Worm (Caenorhabditis elegans) whole organism, L4 larva: ENCODE measurements around the gene K12D12.4.
A peak's percentile ranks its signal among the peaks of the same experiment; 100 is the strongest.

ENCODE experiments used
- F10B5.3 ChIP-seq: sonication (generic microtip); optimal IDR thresholded peaks from 2 replicates; lab custom pipeline; 2016; ENCODE audit warnings: mild to moderate bottlenecking, missing genetic modification characterization, missing compliant biosample characterization
- F26F4.8 ChIP-seq: fragments of 200-800 bp; sonication (Bioruptor generic); conservative IDR thresholded peaks from 2 replicates; pipeline ENCODE4 v1.3.6; 2022; ENCODE audit warnings: missing genetic modification characterization, missing compliant biosample characterization
- F37D6.2 ChIP-seq: sonication (generic microtip); optimal IDR thresholded peaks from 2 replicates; lab custom pipeline; 2016; ENCODE audit warnings: mild to moderate bottlenecking, missing genetic modification characterization, missing compliant biosample characterization
- Y48G9A.11 ChIP-seq: fragments of 200-800 bp; sonication (Bioruptor generic); IDR thresholded peaks from 2 replicates; pipeline ENCODE4 v1.3.6; 2022; ENCODE audit warnings: missing genetic modification reagents, missing genetic modification characterization, missing compliant biosample characterization
- Y5F2A.4 ChIP-seq: fragments of 200-800 bp; sonication (Bioruptor generic); optimal IDR thresholded peaks from 2 replicates; lab custom pipeline; 2018; ENCODE audit warnings: mild to moderate bottlenecking, missing genetic modification characterization, missing compliant biosample characterization
- ZK546.5 ChIP-seq, 2 experiments: sonication (generic microtip); optimal IDR thresholded peaks; 2 replicates each; lab custom pipeline; 2017; ENCODE audit warnings: missing biosample characterization in 2 of 2, missing genetic modification characterization in 2 of 2
- aha-1 ChIP-seq: fragments of 150-350 bp; peaks from one replicate; lab custom pipeline; 2014; ENCODE audit warnings: missing biosample characterization, missing genetic modification characterization
- aly-2 ChIP-seq: sonication (generic microtip); optimal IDR thresholded peaks from 2 replicates; lab custom pipeline; 2018; ENCODE audit warnings: missing biosample characterization, missing genetic modification characterization
- arid-1 ChIP-seq: fragments of 200-800 bp; sonication (Bioruptor generic); conservative IDR thresholded peaks from 2 replicates; pipeline ENCODE4 v1.3.6; 2022; ENCODE audit warnings: missing genetic modification reagents, missing genetic modification characterization, missing compliant biosample characterization
- ceh-44 ChIP-seq: fragments of 200-800 bp; sonication (Bioruptor generic); IDR thresholded peaks from 2 replicates; pipeline ENCODE4 v1.3.6; 2022; ENCODE audit warnings: missing genetic modification reagents, missing genetic modification characterization, missing compliant biosample characterization
- ceh-82 ChIP-seq: sonication (generic microtip); optimal IDR thresholded peaks from 2 replicates; lab custom pipeline; 2017; ENCODE audit warnings: missing biosample characterization, missing genetic modification characterization
- daf-8 ChIP-seq: fragments of 200-800 bp; sonication (Bioruptor generic); IDR thresholded peaks from 2 replicates; pipeline ENCODE4 v1.3.6; 2022; ENCODE audit warnings: missing genetic modification characterization, missing compliant biosample characterization
- dmd-6 ChIP-seq: fragments of 200-800 bp; sonication (Bioruptor generic); IDR thresholded peaks from 2 replicates; pipeline ENCODE4 v1.3.6; 2022; ENCODE audit warnings: missing genetic modification reagents, missing genetic modification characterization, missing compliant biosample characterization
- duxl-1 ChIP-seq: sonication (generic microtip); optimal IDR thresholded peaks from 2 replicates; lab custom pipeline; 2016; ENCODE audit warnings: mild to moderate bottlenecking, missing genetic modification characterization, moderate library complexity, missing compliant biosample characterization; ENCODE audit not compliant: poor library complexity
- dve-1 ChIP-seq: sonication (generic microtip); optimal IDR thresholded peaks from 2 replicates; lab custom pipeline; 2017; ENCODE audit warnings: antibody characterized with exemption, mild to moderate bottlenecking, missing genetic modification characterization, missing compliant biosample characterization; ENCODE audit not compliant: insufficient read depth
- egl-27 ChIP-seq: sonication (generic microtip); optimal IDR thresholded peaks from 3 replicates; lab custom pipeline; 2017; ENCODE audit warnings: missing biosample characterization, missing genetic modification reagents, missing genetic modification characterization
- egl-43 ChIP-seq: fragments of 200-800 bp; sonication (Bioruptor generic); IDR thresholded peaks from 2 replicates; pipeline ENCODE4 v1.3.6; 2022; ENCODE audit warnings: missing genetic modification reagents, missing genetic modification characterization, missing compliant biosample characterization
- hif-1 ChIP-seq, 2 experiments: sonication (generic microtip); optimal IDR thresholded peaks; 2 replicates each; lab custom pipeline; 2016 to 2017; ENCODE audit warnings: missing compliant biosample characterization in 2 of 2, missing genetic modification characterization in 2 of 2, missing genetic modification reagents in 2 of 2, missing genotype in 2 of 2, mild to moderate bottlenecking in 1 of 2
- hlh-11 ChIP-seq: fragments of 200-800 bp; sonication (Bioruptor generic); optimal IDR thresholded peaks from 2 replicates; lab custom pipeline; 2018; ENCODE audit warnings: mild to moderate bottlenecking, missing genetic modification characterization, missing compliant biosample characterization
- hlh-30 ChIP-seq: sonication (generic microtip); optimal IDR thresholded peaks from 2 replicates; lab custom pipeline; 2017; ENCODE audit warnings: antibody characterized with exemption, mild to moderate bottlenecking, missing genetic modification characterization, missing compliant biosample characterization; ENCODE audit not compliant: insufficient read depth
- lin-29 ChIP-seq: fragments of 200-800 bp; sonication (Bioruptor generic); IDR thresholded peaks from 2 replicates; pipeline ENCODE4 v1.3.6; 2022; ENCODE audit warnings: missing genetic modification reagents, missing genetic modification characterization, missing compliant biosample characterization
- lin-39 ChIP-seq: fragments of 150-350 bp; optimal IDR thresholded peaks from 2 replicates; lab custom pipeline; 2014; ENCODE audit warnings: missing biosample characterization, missing genetic modification reagents, missing genetic modification characterization
- lir-3 ChIP-seq: sonication (generic microtip); optimal IDR thresholded peaks from 2 replicates; lab custom pipeline; 2016; ENCODE audit warnings: mild to moderate bottlenecking, missing genetic modification characterization, missing compliant biosample characterization
- madf-5 ChIP-seq, 2 experiments: fragments of 200-800 bp; sonication (Bioruptor generic); IDR thresholded peaks; 2 replicates each; pipeline ENCODE4 v1.3.6; 2022; ENCODE audit warnings: missing compliant biosample characterization in 2 of 2, missing genetic modification characterization in 2 of 2
- mdt-29 ChIP-seq: fragments of 200-800 bp; sonication (Bioruptor generic); IDR thresholded peaks from 2 replicates; pipeline ENCODE4 v1.3.6; 2022; ENCODE audit warnings: missing genetic modification reagents, missing genetic modification characterization, missing compliant biosample characterization
- mep-1 ChIP-seq: fragments of 150-350 bp; sonication (generic microtip); optimal IDR thresholded peaks from 3 replicates; lab custom pipeline; 2014; ENCODE audit warnings: missing biosample characterization, missing genetic modification characterization
- mxl-3 ChIP-seq: fragments of 200-800 bp; sonication (Bioruptor generic); optimal IDR thresholded peaks from 2 replicates; lab custom pipeline; 2018; ENCODE audit warnings: mild to moderate bottlenecking, missing genetic modification characterization, missing compliant biosample characterization
- nhr-28 ChIP-seq: fragments of 150-350 bp; optimal IDR thresholded peaks from 2 replicates; lab custom pipeline; 2014; ENCODE audit warnings: missing biosample characterization, missing genetic modification characterization
- nhr-6 ChIP-seq: fragments of 150-350 bp; optimal IDR thresholded peaks from 2 replicates; lab custom pipeline; 2014; ENCODE audit warnings: missing biosample characterization, missing genetic modification characterization
- set-16 ChIP-seq: fragments of 200-800 bp; sonication (Bioruptor generic); IDR thresholded peaks from 2 replicates; pipeline ENCODE4 v1.3.6; 2022; ENCODE audit warnings: missing genetic modification reagents, missing genetic modification characterization, missing compliant biosample characterization
- snpc-1.2 ChIP-seq: fragments of 200-800 bp; sonication (Bioruptor generic); IDR thresholded peaks from 2 replicates; pipeline ENCODE4 v1.3.6; 2022; ENCODE audit warnings: missing genetic modification reagents, missing genetic modification characterization, missing compliant biosample characterization
- zfp-3 ChIP-seq: fragments of 200-800 bp; sonication (Bioruptor generic); conservative IDR thresholded peaks from 2 replicates; pipeline ENCODE4 v1.3.6; 2022; ENCODE audit warnings: missing genetic modification reagents, missing genetic modification characterization, missing compliant biosample characterization
- ztf-11 ChIP-seq: fragments of 150-350 bp; optimal IDR thresholded peaks from 2 replicates; lab custom pipeline; 2014; ENCODE audit warnings: missing biosample characterization, missing genetic modification characterization
- ztf-7 ChIP-seq: fragments of 150-350 bp; optimal IDR thresholded peaks from 2 replicates; lab custom pipeline; 2014; ENCODE audit warnings: missing biosample characterization, missing genetic modification characterization

K12D12.4 gene

ce11 chrII:11901110-11901509 lies 35.6 kb upstream of the K12D12.4 start, which contains the start of gene vab-23:
TSS of gene vab-23 (minus strand) at chrII:11901210.
- TF ChIP-seq ceh-44 (GFP tag; lab: Robert Waterston, UW) (no peak), madf-5 (GFP tag; IDR thresholded peaks at IDR 0.05; lab: Robert Waterston, UW) (no peak), lin-29 (GFP tag; lab: Robert Waterston, UW) (no peak)

DNA sequence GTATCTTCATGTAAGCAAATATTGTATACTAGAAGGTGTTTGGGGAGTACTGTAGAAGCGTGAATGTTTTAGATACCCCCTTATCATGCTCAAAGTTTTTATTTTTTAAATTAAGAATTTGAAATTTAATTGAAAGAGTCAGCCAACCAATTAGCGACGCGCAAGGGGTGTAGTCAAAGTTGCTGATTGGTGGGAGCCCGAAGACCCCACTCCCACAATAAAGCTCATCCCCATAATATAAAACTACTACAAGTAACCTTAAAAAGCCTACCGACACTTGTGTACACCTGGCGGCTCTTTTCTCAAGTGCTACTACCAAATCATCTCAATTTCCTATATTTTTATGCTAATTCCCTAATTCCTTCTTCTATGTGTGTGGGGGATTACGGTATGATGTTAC lies 34.2 kb upstream of the K12D12.4 start:
- no peak for TF ChIP-seq lin-29 (GFP tag; lab: Robert Waterston, UW)
- TF ChIP-seq aha-1 (tag; lab: Kevin White, UChicago) = peak; percentile 89

DNA sequence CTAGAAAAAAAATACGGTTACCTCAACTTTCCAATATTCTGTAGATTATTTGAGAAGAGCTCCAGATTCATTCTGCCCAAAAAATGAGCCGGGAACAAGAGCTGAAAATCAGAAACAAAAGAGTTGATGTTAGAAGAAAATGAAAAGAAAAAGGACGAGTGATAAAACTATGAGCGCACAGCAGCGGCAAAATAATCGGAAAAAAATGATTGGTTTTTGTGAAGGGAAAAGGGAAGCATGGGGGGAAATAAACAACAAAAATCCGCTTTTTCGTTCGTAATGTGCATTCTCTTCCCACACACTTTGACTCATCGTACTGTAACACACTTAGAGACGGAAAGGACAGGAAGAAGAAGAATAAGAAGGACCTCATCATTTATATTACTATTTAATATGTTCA lies 27.8 kb upstream of the K12D12.4 start, which contains the start of gene ZK930.2:
ZK930.2 (minus strand) TSS at position 101 of the 400 bp plus-strand sequence.
- TF ChIP-seq daf-8 (GFP tag; lab: Robert Waterston, UW) (no peak), aly-2 (tag; lab: Kevin White, UChicago) (no peak), egl-27 (tag; lab: Kevin White, UChicago) (no peak), ZK546.5 (tag; optimal IDR thresholded peaks at IDR 0.05; lab: Kevin White, UChicago) (no peak), arid-1 (GFP tag; lab: Robert Waterston, UW) (no peak), lin-39 (tag; lab: Kevin White, UChicago) (no peak), F26F4.8 (GFP tag; lab: Robert Waterston, UW) (no peak), hif-1 (tag; optimal IDR thresholded peaks at IDR 0.05; lab: Kevin White, UChicago) (no peak), snpc-1.2 (GFP tag; lab: Robert Waterston, UW) (no peak)

- no peak for TF ChIP-seq zfp-3 (GFP tag; lab: Robert Waterston, UW)
- no peak for TF ChIP-seq nhr-6 (tag; lab: Kevin White, UChicago)
- TF ChIP-seq ztf-7 (tag; lab: Kevin White, UChicago) = no peak
- TF ChIP-seq dve-1 (tag; lab: Kevin White, UChicago) = no peak
- no peak for TF ChIP-seq duxl-1 (tag; lab: Kevin White, UChicago)
- TF ChIP-seq, all 104 proteins: peak for 0
These were observed 25.1 kb upstream of the K12D12.4 start for ce11 chrII:11890596-11890995.

DNA sequence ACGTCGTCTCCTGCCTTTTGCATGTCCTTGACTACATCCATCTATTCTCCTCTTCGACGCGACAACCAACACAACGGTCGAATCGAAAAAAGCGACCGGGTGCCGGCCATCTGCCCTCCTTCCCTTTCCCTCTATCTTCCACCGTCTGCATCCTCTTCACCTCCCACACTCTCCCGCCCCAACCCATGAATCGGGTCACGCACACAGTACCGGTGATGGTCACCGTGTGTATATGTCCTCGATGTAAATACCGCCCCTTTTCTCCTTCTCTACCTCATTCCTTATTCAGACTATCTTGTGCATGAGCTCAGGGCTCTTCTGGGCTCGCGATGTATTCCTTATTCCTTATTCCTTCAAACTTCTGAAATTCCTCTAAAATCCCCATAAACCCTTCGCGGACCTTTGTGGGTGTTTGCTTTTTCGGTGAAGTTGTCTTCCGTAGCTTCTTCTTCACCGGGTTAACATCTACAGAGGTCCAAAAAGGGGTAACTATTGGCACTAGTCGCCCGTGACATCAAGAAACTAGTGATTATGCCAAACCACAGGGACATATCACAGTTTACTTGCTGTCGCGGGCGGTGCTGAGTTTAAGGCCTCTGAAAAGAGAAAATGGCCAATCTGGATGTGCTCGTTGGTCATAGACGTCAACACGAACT lies 24.0 kb upstream of the K12D12.4 start:
- no peak for TF ChIP-seq Y5F2A.4 (GFP tag; lab: Kevin White, UChicago)
- TF ChIP-seq ztf-11 (tag; lab: Kevin White, UChicago) = no peak
- no peak for TF ChIP-seq aha-1 (tag; lab: Kevin White, UChicago)
- no peak for TF ChIP-seq egl-43 (GFP tag; lab: Robert Waterston, UW)
- peak; percentile 71 for TF ChIP-seq mxl-3 (GFP tag; lab: Kevin White, UChicago)
- TF ChIP-seq F10B5.3 (tag; lab: Kevin White, UChicago) = peak; percentile 28
- TF ChIP-seq dmd-6 (GFP tag; lab: Robert Waterston, UW) = no peak
- TF ChIP-seq set-16 (GFP tag; lab: Robert Waterston, UW) = 0 out of 2 replicates have a peak, but pooled peaks have one; percentile 37
- TF ChIP-seq mep-1 (tag; lab: Kevin White, UChicago) = peak; percentile 52
- TF ChIP-seq hlh-30 (tag; lab: Kevin White, UChicago) = peak; percentile 72
- TF ChIP-seq ztf-7 (tag; lab: Kevin White, UChicago) = no peak
- TF ChIP-seq nhr-28 (tag; lab: Kevin White, UChicago) = peak; percentile 39
- TF ChIP-seq hlh-11 (tag; lab: Kevin White, UChicago) = peak; percentile 3

ce11 chrII:11888150-11888549 lies 22.6 kb upstream of the K12D12.4 start:
- no peak for TF ChIP-seq lir-3 (tag; lab: Kevin White, UChicago)
- no peak for TF ChIP-seq mdt-29 (GFP tag; lab: Robert Waterston, UW)
- no peak for TF ChIP-seq Y48G9A.11
- TF ChIP-seq mep-1 (tag; lab: Kevin White, UChicago) = no peak
- no peak for TF ChIP-seq dve-1 (tag; lab: Kevin White, UChicago)
- TF ChIP-seq F37D6.2 = no peak
- TF ChIP-seq ceh-82 (tag; lab: Kevin White, UChicago) = no peak
- no peak for TF ChIP-seq mxl-3 (GFP tag; lab: Kevin White, UChicago)
